Fruit fly (Drosophila melanogaster) whole organism, prepupa: Measurements from ENCODE around the gene t.
A peak's percentile ranks its signal among the peaks of the same experiment; 100 is the strongest.

Experiments
- Blimp-1 ChIP-seq: fragments of 200-800 bp; sonication (Bioruptor generic); optimal IDR thresholded peaks from 3 replicates; lab custom pipeline; 2017; ENCODE audit warnings: missing biosample characterization, missing genetic modification characterization, mild to moderate bottlenecking, moderate library complexity, missing genetic modification reagents
- CG10631 ChIP-seq: fragments of 200-800 bp; sonication (Bioruptor generic); optimal IDR thresholded peaks from 2 replicates; lab custom pipeline; 2016; ENCODE audit warnings: missing biosample characterization, missing genetic modification characterization
- CG10669 ChIP-seq: fragments of 200-800 bp; sonication (Bioruptor generic); optimal IDR thresholded peaks from 3 replicates; lab custom pipeline; 2018; ENCODE audit warnings: missing biosample characterization, mild to moderate bottlenecking, missing genetic modification characterization, moderate library complexity
- CG11294 ChIP-seq: fragments of 200-800 bp; sonication (Bioruptor generic); IDR thresholded peaks from 2 replicates; pipeline ENCODE4 v1.3.6; 2022; ENCODE audit warnings: missing biosample characterization, missing genetic modification characterization
- CG11762 ChIP-seq: fragments of 200-800 bp; sonication (Bioruptor generic); optimal IDR thresholded peaks from 3 replicates; lab custom pipeline; 2016; ENCODE audit warnings: missing biosample characterization, missing genetic modification characterization; ENCODE audit not compliant: insufficient read depth
- CG11902 ChIP-seq: fragments of 200-800 bp; sonication (Bioruptor generic); optimal IDR thresholded peaks from 3 replicates; lab custom pipeline; 2016; ENCODE audit warnings: missing biosample characterization, missing genetic modification characterization
- CG15336 ChIP-seq: fragments of 200-800 bp; sonication (Bioruptor generic); IDR thresholded peaks from 2 replicates; pipeline ENCODE4 v1.3.6; 2022; ENCODE audit warnings: missing biosample characterization, missing genetic modification characterization
- CG1621 ChIP-seq: fragments of 200-800 bp; sonication (Bioruptor generic); optimal IDR thresholded peaks from 3 replicates; lab custom pipeline; 2018; ENCODE audit warnings: missing biosample characterization, mild to moderate bottlenecking, missing genetic modification characterization
- CG16779 ChIP-seq: fragments of 200-800 bp; sonication (Bioruptor generic); optimal IDR thresholded peaks from 3 replicates; lab custom pipeline; 2017; ENCODE audit warnings: missing biosample characterization, mild to moderate bottlenecking, missing genetic modification characterization
- CG3032 ChIP-seq: fragments of 200-800 bp; optimal IDR thresholded peaks from 2 replicates; lab custom pipeline; 2019; ENCODE audit warnings: missing biosample characterization, mild to moderate bottlenecking, missing genetic modification characterization, moderate library complexity
- CG31627 ChIP-seq: fragments of 200-800 bp; sonication (Bioruptor generic); optimal IDR thresholded peaks from 3 replicates; lab custom pipeline; 2016; ENCODE audit warnings: missing biosample characterization, missing genetic modification characterization
- CG34406 ChIP-seq: fragments of 200-800 bp; sonication (Bioruptor generic); optimal IDR thresholded peaks from 3 replicates; lab custom pipeline; 2016; ENCODE audit warnings: missing biosample characterization, missing genetic modification characterization
- CG3919 ChIP-seq: fragments of 200-800 bp; sonication (Bioruptor generic); optimal IDR thresholded peaks from 3 replicates; lab custom pipeline; 2016; ENCODE audit warnings: missing biosample characterization, missing genetic modification characterization
- CG4318 ChIP-seq: fragments of 200-800 bp; sonication (Bioruptor generic); optimal IDR thresholded peaks from 3 replicates; lab custom pipeline; 2017; ENCODE audit warnings: missing biosample characterization, mild to moderate bottlenecking, missing genetic modification characterization
- CG6163 ChIP-seq: fragments of 200-800 bp; sonication (Bioruptor generic); IDR thresholded peaks from 3 replicates; pipeline ENCODE4 v1.3.6; 2022; ENCODE audit warnings: missing biosample characterization, missing genetic modification characterization
- CG6276 ChIP-seq: fragments of 200-800 bp; sonication (Bioruptor generic); optimal IDR thresholded peaks from 2 replicates; lab custom pipeline; 2017; ENCODE audit warnings: missing biosample characterization, mild to moderate bottlenecking, missing genetic modification characterization
- CG6792 ChIP-seq: fragments of 200-800 bp; sonication (Bioruptor generic); optimal IDR thresholded peaks from 3 replicates; lab custom pipeline; 2016; ENCODE audit warnings: missing biosample characterization, missing genetic modification characterization
- CG6808 ChIP-seq: fragments of 200-800 bp; sonication (Bioruptor generic); optimal IDR thresholded peaks from 3 replicates; lab custom pipeline; 2017; ENCODE audit warnings: missing biosample characterization, missing genetic modification characterization, mild to moderate bottlenecking, moderate library complexity, missing genetic modification reagents
- CG8119 ChIP-seq: fragments of 200-800 bp; sonication (Bioruptor generic); IDR thresholded peaks from 3 replicates; pipeline ENCODE4 v1.3.6; 2022; ENCODE audit warnings: missing biosample characterization, missing genetic modification characterization
- CG8319 ChIP-seq: fragments of 200-800 bp; sonication (Bioruptor generic); optimal IDR thresholded peaks from 3 replicates; lab custom pipeline; 2016; ENCODE audit warnings: missing biosample characterization, missing genetic modification characterization
- CG9139 ChIP-seq: fragments of 200-800 bp; sonication (Bioruptor generic); optimal IDR thresholded peaks from 3 replicates; lab custom pipeline; 2017; ENCODE audit warnings: missing biosample characterization, mild to moderate bottlenecking, missing genetic modification characterization
- Eip75B ChIP-seq: fragments of 200-800 bp; sonication (Bioruptor generic); optimal IDR thresholded peaks from 3 replicates; lab custom pipeline; 2016; ENCODE audit warnings: missing biosample characterization, missing genetic modification characterization
- Eip78C ChIP-seq: fragments of 200-800 bp; sonication (Bioruptor generic); peaks from one replicate; lab custom pipeline; 2016; ENCODE audit warnings: missing biosample characterization, missing genetic modification characterization
- Eip93F ChIP-seq: fragments of 200-800 bp; sonication (Bioruptor generic); optimal IDR thresholded peaks from 2 replicates; lab custom pipeline; 2016; ENCODE audit warnings: missing biosample characterization, mild to moderate bottlenecking, missing genetic modification characterization
- Ets21C ChIP-seq: fragments of 200-800 bp; sonication (Bioruptor generic); optimal IDR thresholded peaks from 3 replicates; lab custom pipeline; 2016; ENCODE audit warnings: missing biosample characterization, missing genetic modification characterization
- Gug ChIP-seq: fragments of 200-800 bp; sonication (Bioruptor generic); IDR thresholded peaks from 2 replicates; pipeline ENCODE4 v1.3.6; 2022; ENCODE audit warnings: missing biosample characterization, missing genetic modification characterization
- Hr39 ChIP-seq: fragments of 200-800 bp; sonication (Bioruptor generic); optimal IDR thresholded peaks from 2 replicates; lab custom pipeline; 2016; ENCODE audit warnings: missing biosample characterization, missing genetic modification characterization
- Lpt ChIP-seq: fragments of 200-800 bp; sonication (Bioruptor generic); optimal IDR thresholded peaks from 3 replicates; lab custom pipeline; 2016; ENCODE audit warnings: missing biosample characterization, missing genetic modification characterization
- Met ChIP-seq: fragments of 200-800 bp; sonication (Bioruptor generic); optimal IDR thresholded peaks from 3 replicates; lab custom pipeline; 2016; ENCODE audit warnings: missing biosample characterization, missing genetic modification characterization
- Smox ChIP-seq: fragments of 200-800 bp; sonication (Bioruptor generic); optimal IDR thresholded peaks from 3 replicates; lab custom pipeline; 2016; ENCODE audit warnings: missing biosample characterization, missing genetic modification characterization
- Sox102F ChIP-seq: fragments of 200-800 bp; sonication (Bioruptor generic); optimal IDR thresholded peaks from 2 replicates; lab custom pipeline; 2016; ENCODE audit warnings: missing biosample characterization, mild to moderate bottlenecking, missing genetic modification characterization
- Sox14 ChIP-seq: fragments of 200-800 bp; sonication (Bioruptor generic); optimal IDR thresholded peaks from 3 replicates; lab custom pipeline; 2016; ENCODE audit warnings: missing biosample characterization, missing genetic modification characterization
- acj6 ChIP-seq: fragments of 200-800 bp; sonication (Bioruptor generic); optimal IDR thresholded peaks from 3 replicates; lab custom pipeline; 2016; ENCODE audit warnings: missing biosample characterization, missing genetic modification characterization
- cyc ChIP-seq: fragments of 200-800 bp; sonication (Bioruptor generic); optimal IDR thresholded peaks from 3 replicates; lab custom pipeline; 2016; ENCODE audit warnings: missing biosample characterization, missing genetic modification characterization
- dac ChIP-seq: fragments of 200-800 bp; sonication (Bioruptor generic); optimal IDR thresholded peaks from 2 replicates; lab custom pipeline; 2017; ENCODE audit warnings: missing biosample characterization, mild to moderate bottlenecking, missing genetic modification characterization
- eg ChIP-seq: fragments of 200-800 bp; sonication (Bioruptor generic); IDR thresholded peaks from 3 replicates; pipeline ENCODE4 v1.3.6; 2022; ENCODE audit warnings: missing biosample characterization, missing genetic modification characterization
- esn ChIP-seq: fragments of 200-800 bp; sonication (Bioruptor generic); optimal IDR thresholded peaks from 2 replicates; lab custom pipeline; 2016; ENCODE audit warnings: missing biosample characterization, mild to moderate bottlenecking, missing genetic modification characterization, moderate library complexity
- fd59A ChIP-seq: fragments of 200-800 bp; sonication (Bioruptor generic); optimal IDR thresholded peaks from 2 replicates; lab custom pipeline; 2017; ENCODE audit warnings: missing biosample characterization, mild to moderate bottlenecking, missing genetic modification characterization, missing genetic modification reagents
- fd85E ChIP-seq: fragments of 200-800 bp; sonication (Bioruptor generic); optimal IDR thresholded peaks from 3 replicates; lab custom pipeline; 2016; ENCODE audit warnings: missing biosample characterization, missing genetic modification characterization
- fkh ChIP-seq: fragments of 200-800 bp; sonication (Bioruptor generic); optimal IDR thresholded peaks from 3 replicates; lab custom pipeline; 2017; ENCODE audit warnings: missing biosample characterization, mild to moderate bottlenecking, missing genetic modification characterization, moderate library complexity
- lz ChIP-seq: fragments of 200-800 bp; sonication (Bioruptor generic); optimal IDR thresholded peaks from 3 replicates; lab custom pipeline; 2016; ENCODE audit warnings: missing biosample characterization, missing genetic modification characterization
- net ChIP-seq: fragments of 200-800 bp; sonication (Bioruptor generic); optimal IDR thresholded peaks from 3 replicates; lab custom pipeline; 2016; ENCODE audit warnings: missing biosample characterization, missing genetic modification characterization
- spab ChIP-seq: fragments of 200-800 bp; sonication (Bioruptor generic); optimal IDR thresholded peaks from 2 replicates; lab custom pipeline; 2017; ENCODE audit warnings: missing biosample characterization, mild to moderate bottlenecking, missing genetic modification characterization, missing genetic modification reagents
- ss ChIP-seq, 2 experiments: fragments of 200-800 bp; sonication (Bioruptor generic); optimal IDR thresholded peaks; 2 replicates in 1 of 2; 3 replicates in 1 of 2; lab custom pipeline; 2017 to 2018; ENCODE audit warnings: mild to moderate bottlenecking in 2 of 2, missing biosample characterization in 2 of 2, missing genetic modification characterization in 2 of 2, moderate library complexity in 1 of 2
- topi ChIP-seq: fragments of 200-800 bp; sonication (Bioruptor generic); optimal IDR thresholded peaks from 3 replicates; lab custom pipeline; 2016; ENCODE audit warnings: missing biosample characterization, missing genetic modification characterization
- vri ChIP-seq: fragments of 200-800 bp; sonication (Bioruptor generic); optimal IDR thresholded peaks from 3 replicates; lab custom pipeline; 2016; ENCODE audit warnings: missing biosample characterization, mild to moderate bottlenecking, missing genetic modification characterization

The t gene

dm6 chrX:9196362-9196761, 26.7 kb downstream of the t start, which contains the start of gene CG12118 (continued):
- TF ChIP-seq eg (GFP tag; lab: Robert Waterston, UW) (no peak; the same call in 1 of the 3 replicates), CG4318 (GFP tag; lab: Kevin White, UChicago) (no peak), CG6276 (no peak), CG10669 (peak; percentile 47), CG3919 (peak; percentile 71), fkh (GFP tag; lab: Kevin White, UChicago) (peak; percentile 50), CG8119 (GFP tag; lab: Robert Waterston, UW) (peak; percentile 67), esn (peak; percentile 84), dac (GFP tag; lab: Kevin White, UChicago) (no peak), fd59A (GFP tag; lab: Kevin White, UChicago) (no peak), ss (GFP tag; optimal IDR thresholded peaks at IDR 0.05; lab: Kevin White, UChicago) (no peak), spab (GFP tag; lab: Kevin White, UChicago) (no peak), Ets21C (GFP tag; lab: Kevin White, UChicago) (peak; percentile 53), CG8319 (peak; percentile 45), CG15336 (GFP tag; lab: Robert Waterston, UW) (peak; percentile 72), Sox14 (peak; percentile 41), Lpt (peak; percentile 66), CG16779 (no peak), CG9139 (GFP tag; lab: Kevin White, UChicago) (no peak), Hr39 (GFP tag; lab: Kevin White, UChicago) (peak; percentile 44), CG11762 (peak; percentile 5), acj6 (GFP tag; lab: Kevin White, UChicago) (peak; percentile 77), CG6792 (GFP tag; lab: Kevin White, UChicago) (peak; percentile 68), CG11902 (GFP tag; lab: Kevin White, UChicago) (peak; percentile 42), CG6163 (GFP tag; lab: Robert Waterston, UW) (no peak; the same call in 1 of the 3 replicates), Sox102F (GFP tag; lab: Kevin White, UChicago) (peak; percentile 74), Blimp-1 (GFP tag; lab: Kevin White, UChicago) (no peak), net (GFP tag; lab: Kevin White, UChicago) (peak; percentile 52), Gug (GFP tag; lab: Robert Waterston, UW) (peak; percentile 75), Eip93F (GFP tag; lab: Kevin White, UChicago) (peak; percentile 45), lz (peak; percentile 71)
- TF ChIP-seq, all 60 proteins: peak for 43

- TF ChIP-seq Eip75B (GFP tag; lab: Kevin White, UChicago) (no peak), acj6 (GFP tag; lab: Kevin White, UChicago) (no peak), Smox (no peak), dac (GFP tag; lab: Kevin White, UChicago) (no peak), topi (GFP tag; lab: Kevin White, UChicago) (no peak), CG10631 (no peak), fkh (GFP tag; lab: Kevin White, UChicago) (no peak)
- TF ChIP-seq, all 60 proteins: peak for 0
Observed at dm6 chrX:9195311-9195710, 27.7 kb downstream of the t start.

- TF ChIP-seq ss (GFP tag; optimal IDR thresholded peaks at IDR 0.05; lab: Kevin White, UChicago) = no peak
- no peak for TF ChIP-seq vri (GFP tag; lab: Kevin White, UChicago)
- peak; percentile 64 for TF ChIP-seq Hr39 (GFP tag; lab: Kevin White, UChicago)
- no peak for TF ChIP-seq Blimp-1 (GFP tag; lab: Kevin White, UChicago)
- peak; percentile 17 for TF ChIP-seq CG10631
- TF ChIP-seq CG11762 = peak; percentile 21
- TF ChIP-seq Eip78C (GFP tag; lab: Kevin White, UChicago) = peak; percentile 87
- TF ChIP-seq Sox14 = peak; percentile 45
- TF ChIP-seq CG6163 (GFP tag; lab: Robert Waterston, UW) = no peak
- no peak for TF ChIP-seq dac (GFP tag; lab: Kevin White, UChicago)
- TF ChIP-seq net (GFP tag; lab: Kevin White, UChicago) = no peak
- no peak for TF ChIP-seq CG16779
- TF ChIP-seq fkh (GFP tag; lab: Kevin White, UChicago) = peak; percentile 72
- peak; percentile 65 for TF ChIP-seq CG31627
- peak; percentile 5 for TF ChIP-seq CG8319
- TF ChIP-seq lz = peak; percentile 63
- TF ChIP-seq CG1621 = peak; percentile 31
- peak; percentile 65 for TF ChIP-seq cyc (GFP tag; lab: Kevin White, UChicago)
- 0 out of 2 replicates have a peak, but pooled peaks have one; percentile 40 for TF ChIP-seq CG11294
- TF ChIP-seq topi (GFP tag; lab: Kevin White, UChicago) = peak; percentile 60
- TF ChIP-seq CG34406 (GFP tag; lab: Kevin White, UChicago) = no peak
- peak; percentile 52 for TF ChIP-seq Met (GFP tag; lab: Kevin White, UChicago)
- no peak for TF ChIP-seq fd85E (GFP tag; lab: Kevin White, UChicago)
- peak; percentile 56 for TF ChIP-seq CG3032 (tag; lab: Kevin White, UChicago)
- TF ChIP-seq CG6808 = no peak
- peak; percentile 56 for TF ChIP-seq esn
- TF ChIP-seq CG10669 = peak; percentile 53
Observed at dm6 chrX:9193604-9194003, 29.5 kb downstream of the t start, which contains the start of gene CG12106. Gene CG12106, plus strand, starts transcription at chrX:9193898.
